Worm (Caenorhabditis elegans) whole organism, L4 larva: Measurements from ENCODE around the gene twk-40.

Experiments
- ZK546.5 ChIP-seq, 2 experiments: sonication (generic microtip); optimal IDR thresholded peaks; 2 replicates each; lab custom pipeline; 2017; ENCODE audit warnings: missing biosample characterization in 2 of 2, missing genetic modification characterization in 2 of 2
- aly-2 ChIP-seq: sonication (generic microtip); optimal IDR thresholded peaks from 2 replicates; lab custom pipeline; 2018; ENCODE audit warnings: missing biosample characterization, missing genetic modification characterization
- ama-1 ChIP-seq: fragments of 150-350 bp; optimal IDR thresholded peaks from 2 replicates; lab custom pipeline; 2014; ENCODE audit warnings: inconsistent platforms, mixed read lengths
- ceh-82 ChIP-seq: sonication (generic microtip); optimal IDR thresholded peaks from 2 replicates; lab custom pipeline; 2017; ENCODE audit warnings: missing biosample characterization, missing genetic modification characterization
- egl-27 ChIP-seq: sonication (generic microtip); optimal IDR thresholded peaks from 3 replicates; lab custom pipeline; 2017; ENCODE audit warnings: missing biosample characterization, missing genetic modification reagents, missing genetic modification characterization
- mxl-3 ChIP-seq: fragments of 200-800 bp; sonication (Bioruptor generic); optimal IDR thresholded peaks from 2 replicates; lab custom pipeline; 2018; ENCODE audit warnings: mild to moderate bottlenecking, missing genetic modification characterization, missing compliant biosample characterization
- nhr-237 ChIP-seq: sonication (generic microtip); optimal IDR thresholded peaks from 2 replicates; lab custom pipeline; 2017; ENCODE audit warnings: missing biosample characterization, missing genetic modification characterization
- unc-130 ChIP-seq: sonication (generic microtip); optimal IDR thresholded peaks from 2 replicates; lab custom pipeline; 2016; ENCODE audit warnings: missing genetic modification reagents, missing genetic modification characterization, missing compliant biosample characterization
- unc-62 ChIP-seq, 3 experiments: fragments of 150-350 bp in 1 of 3; sonication (generic microtip); optimal IDR thresholded peaks in 2 of 3; peaks in 1 of 3; 1 replicate in 1 of 3; 2 replicates in 2 of 3; lab custom pipeline; 2014 to 2017; ENCODE audit warnings: missing biosample characterization in 3 of 3, missing genetic modification characterization in 3 of 3, missing genetic modification reagents in 3 of 3, missing genotype in 1 of 3

DNA sequence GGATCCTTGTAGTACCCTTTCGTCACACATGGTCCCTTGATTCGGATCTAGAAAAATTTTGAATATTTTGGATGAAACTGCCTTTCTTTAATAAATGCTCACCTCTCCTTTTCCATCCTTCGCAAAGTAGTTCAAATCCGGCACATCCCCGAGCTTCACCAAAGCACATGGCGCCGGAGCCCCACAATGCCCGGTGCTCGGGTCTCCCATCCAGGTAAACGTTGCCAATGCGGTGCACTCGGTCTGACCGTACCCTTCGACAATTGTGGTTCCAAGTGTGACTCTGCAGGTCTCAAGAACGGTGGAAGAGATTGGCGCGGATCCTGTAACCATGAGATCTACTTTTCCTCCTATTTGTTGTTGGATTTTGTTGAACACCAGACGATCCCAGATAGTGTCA lies 48.5 kb upstream of the twk-40 start:
- TF ChIP-seq ZK546.5 (tag; optimal IDR thresholded peaks at IDR 0.05; lab: Kevin White, UChicago) (no peak), nhr-237 (no peak), ama-1 (lab: Kevin White, UChicago) (no peak), aly-2 (tag; lab: Kevin White, UChicago) (no peak), unc-62 (GFP tag; optimal IDR thresholded peaks at IDR 0.05 in 1 of 2; lab: Kevin White, UChicago) (no peak), unc-62 (tag; optimal IDR thresholded peaks at IDR 0.05; lab: Kevin White, UChicago) (no peak), egl-27 (tag; lab: Kevin White, UChicago) (no peak), ceh-82 (no peak), mxl-3 (no peak), unc-130 (no peak)
